Worm (Caenorhabditis elegans) whole organism, early embryonic: Measurements from ENCODE around the gene F55A11.11.

Experiments used
- F13C5.2 ChIP-seq: sonication (generic microtip); optimal IDR thresholded peaks from 2 replicates; lab custom pipeline; 2017; ENCODE audit warnings: mild to moderate bottlenecking, missing genetic modification characterization, inconsistent platforms, missing compliant biosample characterization
- ama-1 ChIP-seq: fragments of 150-350 bp; optimal IDR thresholded peaks from 2 replicates; lab custom pipeline; 2014
- ceh-13 ChIP-seq: fragments of 200-800 bp; sonication (Bioruptor generic); optimal IDR thresholded peaks from 2 replicates; lab custom pipeline; 2018; ENCODE audit warnings: mild to moderate bottlenecking, missing genetic modification characterization, missing compliant biosample characterization
- ceh-36 ChIP-seq: sonication (generic microtip); optimal IDR thresholded peaks from 2 replicates; lab custom pipeline; 2016; ENCODE audit warnings: missing genetic modification characterization, inconsistent platforms, missing compliant biosample characterization
- ets-7 ChIP-seq: sonication (generic microtip); optimal IDR thresholded peaks from 2 replicates; lab custom pipeline; 2016; ENCODE audit warnings: missing genotype, missing genetic modification characterization, missing compliant biosample characterization
- flt-1 ChIP-seq: fragments of 200-800 bp; sonication (Bioruptor generic); IDR thresholded peaks from 2 replicates; pipeline ENCODE4 v1.3.6; 2022; ENCODE audit warnings: missing genetic modification characterization, missing compliant biosample characterization
- hmbx-1 ChIP-seq: sonication (generic microtip); optimal IDR thresholded peaks from 2 replicates; lab custom pipeline; 2016; ENCODE audit warnings: mild to moderate bottlenecking, missing genetic modification characterization, missing compliant biosample characterization
- hmg-4 ChIP-seq: fragments of 200-800 bp; sonication (Bioruptor generic); optimal IDR thresholded peaks from 2 replicates; lab custom pipeline; 2018; ENCODE audit warnings: mild to moderate bottlenecking, missing genetic modification characterization, missing compliant biosample characterization
- hnd-1 ChIP-seq: sonication (generic microtip); optimal IDR thresholded peaks from 2 replicates; lab custom pipeline; 2016; ENCODE audit warnings: missing genetic modification characterization, missing compliant biosample characterization
- pes-1 ChIP-seq: fragments of 200-800 bp; sonication (Bioruptor generic); IDR thresholded peaks from 2 replicates; pipeline ENCODE4 v1.3.6; 2022; ENCODE audit warnings: missing genetic modification reagents, missing genetic modification characterization, missing compliant biosample characterization
- scrt-1 ChIP-seq: fragments of 200-800 bp; sonication (Bioruptor generic); IDR thresholded peaks from 2 replicates; pipeline ENCODE4 v1.3.6; 2022; ENCODE audit warnings: missing genetic modification characterization, missing compliant biosample characterization
- sea-1 ChIP-seq: fragments of 200-800 bp; sonication (Bioruptor generic); conservative IDR thresholded peaks from 2 replicates; pipeline ENCODE4 v1.3.6; 2022; ENCODE audit warnings: missing genetic modification characterization, missing compliant biosample characterization
- tbx-11 ChIP-seq: fragments of 200-800 bp; sonication (Bioruptor generic); IDR thresholded peaks from 2 replicates; pipeline ENCODE4 v1.3.6; 2022; ENCODE audit warnings: missing genetic modification characterization, missing compliant biosample characterization
- tra-4 ChIP-seq: sonication (generic microtip); optimal IDR thresholded peaks from 2 replicates; lab custom pipeline; 2017; ENCODE audit warnings: missing genetic modification characterization, missing compliant biosample characterization

DNA sequence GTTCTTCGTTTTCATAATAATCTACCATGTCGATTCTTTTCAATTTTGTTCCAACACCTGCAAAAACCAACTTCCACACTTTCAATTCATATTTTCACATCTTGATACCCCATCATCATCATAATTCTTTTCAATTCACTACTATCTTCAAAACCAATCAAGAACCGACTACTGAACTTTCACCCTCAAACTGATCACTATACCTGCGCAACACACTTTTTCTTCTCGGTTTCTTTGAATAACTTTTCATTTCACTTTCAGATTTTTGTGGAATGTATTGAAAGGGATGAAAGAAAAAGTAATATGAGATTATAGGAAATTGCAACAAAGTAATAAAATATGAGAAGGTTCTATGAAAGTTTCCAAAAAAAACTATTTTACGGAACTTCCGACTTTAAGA lies 41.9 kb upstream of the F55A11.11 start:
- TF ChIP-seq ceh-13 (GFP tag; lab: Kevin White, UChicago): no peak
- no peak for TF ChIP-seq flt-1 (GFP tag; lab: Robert Waterston, UW)
- TF ChIP-seq ama-1: no peak
- TF ChIP-seq tra-4 (tag; lab: Kevin White, UChicago): no peak
- TF ChIP-seq hmg-4: no peak
- TF ChIP-seq F13C5.2: no peak
- TF ChIP-seq ets-7 (tag; lab: Kevin White, UChicago): no peak
- no peak for TF ChIP-seq tbx-11 (GFP tag; lab: Robert Waterston, UW)
- no peak for TF ChIP-seq hmbx-1 (tag; lab: Kevin White, UChicago)
- no peak for TF ChIP-seq ceh-36 (tag; lab: Kevin White, UChicago)
- TF ChIP-seq pes-1: no peak
- no peak for TF ChIP-seq hnd-1 (tag; lab: Kevin White, UChicago)
- no peak for TF ChIP-seq scrt-1 (GFP tag; lab: Robert Waterston, UW)
- TF ChIP-seq sea-1: no peak
